Fruit fly (Drosophila melanogaster): ENCODE data around the gene Cmpk.

DNA sequence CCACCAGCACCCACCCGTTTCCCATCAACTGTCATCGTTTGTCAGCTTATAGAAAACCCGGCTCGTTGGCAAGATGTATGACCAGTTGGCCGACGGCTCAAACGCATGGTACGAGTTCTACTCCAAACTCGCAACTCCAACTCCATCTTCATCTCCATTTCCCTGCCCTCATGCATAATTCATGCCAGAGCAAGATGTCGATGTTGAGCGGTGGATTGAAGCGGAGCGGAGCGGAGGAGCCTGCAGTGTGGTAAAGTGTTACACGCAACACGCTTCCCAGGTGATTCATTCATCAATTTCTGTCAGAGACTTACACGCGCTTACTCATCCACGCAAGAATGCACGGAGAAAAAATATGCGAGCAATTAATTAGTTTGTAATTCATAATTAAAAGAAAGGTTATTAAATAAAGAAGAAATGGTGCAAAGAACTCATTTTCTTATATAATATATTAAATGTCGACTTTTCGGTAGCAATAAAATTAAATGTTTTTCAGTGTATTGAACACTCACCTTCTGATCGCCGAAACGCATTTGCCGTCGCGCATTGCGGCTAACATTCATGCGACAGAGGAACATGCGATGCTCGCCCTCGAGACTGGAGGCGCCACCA, 26.2 kb upstream of the Cmpk start:
- TF ChIP-seq CTCF (optimal IDR thresholded peaks at IDR 0.05) (no peak), CG8478 (optimal IDR thresholded peaks at IDR 0.05) (no peak)

Measured in S2 (cell line).